Fruit fly (Drosophila melanogaster): ENCODE results near the gene Cox17.

The Cox17 gene

dm6 chrX:15127880-15128644 is 43.6 kb upstream of the Cox17 start:
- TF ChIP-seq CG18599 (GFP tag; optimal IDR thresholded peaks at IDR 0.05) (no peak), CG14710 (tag; optimal IDR thresholded peaks at IDR 0.05) (no peak), CG5953 (GFP tag; IDR thresholded peaks at IDR 0.05) (no peak), CG8944 (GFP tag; optimal IDR thresholded peaks at IDR 0.05) (no peak), CG2712 (tag; optimal IDR thresholded peaks at IDR 0.05) (peak; percentile 1), CG7372 (GFP tag; IDR thresholded peaks at IDR 0.05) (no peak), CG6683 (GFP tag; optimal IDR thresholded peaks at IDR 0.05) (no peak), stc (GFP tag; IDR thresholded peaks at IDR 0.05) (no peak), dan (GFP tag; IDR thresholded peaks at IDR 0.05) (no peak), pnt (GFP tag; optimal IDR thresholded peaks at IDR 0.05) (no peak), CG17612 (GFP tag; IDR thresholded peaks at IDR 0.05) (no peak), gt (GFP tag; IDR thresholded peaks at IDR 0.05) (no peak), exex (tag; optimal IDR thresholded peaks at IDR 0.05) (no peak), usp (GFP tag; optimal IDR thresholded peaks at IDR 0.05) (no peak), CG10979 (tag; optimal IDR thresholded peaks at IDR 0.05) (no peak), CG11696 (GFP tag; IDR thresholded peaks at IDR 0.05) (no peak), Pdp1 (GFP tag; optimal IDR thresholded peaks at IDR 0.05) (no peak), Atf6 (GFP tag; IDR thresholded peaks at IDR 0.05) (no peak), PHDP (tag; optimal IDR thresholded peaks at IDR 0.05) (peak; percentile 9), twi (tag; optimal IDR thresholded peaks at IDR 0.05) (no peak), CG12659 (GFP tag; optimal IDR thresholded peaks at IDR 0.05) (peak; percentile 3), NC2β (GFP tag; optimal IDR thresholded peaks at IDR 0.05) (no peak), nmo (GFP tag; optimal IDR thresholded peaks at IDR 0.05) (no peak), H15 (GFP tag; IDR thresholded peaks at IDR 0.05) (no peak), CoRest (tag; optimal IDR thresholded peaks at IDR 0.05) (peak; percentile 14), CG11504 (tag; optimal IDR thresholded peaks at IDR 0.05) (peak; percentile 46), CG5245 (GFP tag; optimal IDR thresholded peaks at IDR 0.05) (no peak), croc (GFP tag; conservative IDR thresholded peaks at IDR 0.05) (no peak), CG4707 (GFP tag; optimal IDR thresholded peaks at IDR 0.05) (no peak), Camta (GFP tag; optimal IDR thresholded peaks at IDR 0.05) (no peak), CG4282 (GFP tag; optimal IDR thresholded peaks at IDR 0.05) (no peak), CG15601 (tag; optimal IDR thresholded peaks at IDR 0.05) (no peak), pzg (GFP tag; optimal IDR thresholded peaks at IDR 0.05) (no peak), Dip2 (GFP tag; IDR thresholded peaks at IDR 0.05) (no peak), HLH54F (GFP tag; optimal IDR thresholded peaks at IDR 0.05) (no peak), CG2129 (GFP tag; IDR thresholded peaks at IDR 0.05; ENCODE audit: partially characterized antibody) (no peak), prd (optimal IDR thresholded peaks at IDR 0.05) (no peak), prd (GFP tag; IDR thresholded peaks at IDR 0.05) (no peak), CG32767 (GFP tag; IDR thresholded peaks at IDR 0.05) (no peak), CG9727 (GFP tag; optimal IDR thresholded peaks at IDR 0.05) (no peak), CrebB (tag; optimal IDR thresholded peaks at IDR 0.05) (no peak), unpg (GFP tag; optimal IDR thresholded peaks at IDR 0.05) (peak; percentile 12), CG6813 (GFP tag; optimal IDR thresholded peaks at IDR 0.05) (no peak), BtbVII (GFP tag; optimal IDR thresholded peaks at IDR 0.05) (no peak), chinmo (GFP tag; IDR thresholded peaks at IDR 0.05; ENCODE audit: partially characterized antibody) (no peak), CG13624 (GFP tag; optimal IDR thresholded peaks at IDR 0.05) (no peak), rib (GFP tag; IDR thresholded peaks at IDR 0.05) (no peak), Dll (GFP tag; IDR thresholded peaks at IDR 0.05; ENCODE audit: partially characterized antibody) (no peak), CG7271 (tag; optimal IDR thresholded peaks at IDR 0.05) (no peak), Sox100B (GFP tag; optimal IDR thresholded peaks at IDR 0.05) (peak; percentile 28)

Measured in whole organism, embryonic.